Fruit fly (Drosophila melanogaster) Kc167 (cell line): Measurements from ENCODE around the gene CG7290.

Source experiments
- h ChIP-seq: fragments of >200 bp; optimal IDR thresholded peaks from 3 replicates; lab custom pipeline; 2018; ENCODE audit warnings: missing external identifiers
- psq ChIP-seq: fragments of >200 bp; optimal IDR thresholded peaks from 2 replicates; lab custom pipeline; 2017; ENCODE audit warnings: missing external identifiers
- ttk ChIP-seq: sonication (Bioruptor generic); optimal IDR thresholded peaks from 2 replicates; lab custom pipeline; 2017; ENCODE audit warnings: missing external identifiers

DNA sequence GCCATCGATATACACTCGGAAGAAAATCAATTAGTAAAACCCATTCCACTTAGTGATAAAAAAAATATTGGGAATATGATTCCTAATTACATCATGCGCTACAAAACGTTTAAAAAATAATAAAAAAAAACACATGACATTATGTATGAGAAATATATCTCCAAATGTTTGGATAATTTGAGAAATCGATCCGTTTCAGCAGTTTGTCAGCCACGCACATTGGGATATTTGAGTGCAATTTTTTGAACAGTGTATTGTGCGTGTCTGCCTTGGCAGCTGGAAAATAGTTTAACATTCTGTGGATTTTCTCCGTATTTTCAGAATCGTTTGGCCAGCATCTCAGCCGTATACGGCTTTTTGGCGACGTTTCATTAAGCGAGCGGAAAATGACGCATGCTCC lies 27.7 kb downstream of the CG7290 start:
- TF ChIP-seq psq (no peak), h (lab: Kevin White, UChicago) (no peak), ttk (no peak)
